Worm (Caenorhabditis elegans) whole organism, young adult: ENCODE results near the gene Y53F4B.27.

Experiments
- B0019.2 ChIP-seq: fragments of 200-800 bp; sonication (Bioruptor generic); conservative IDR thresholded peaks from 2 replicates; pipeline ENCODE4 v1.3.6; 2022; ENCODE audit warnings: missing genetic modification reagents, missing genetic modification characterization, missing compliant biosample characterization
- B0261.1 ChIP-seq: sonication (generic microtip); optimal IDR thresholded peaks from 2 replicates; lab custom pipeline; 2016; ENCODE audit warnings: mild to moderate bottlenecking, missing genetic modification characterization, moderate library complexity, missing compliant biosample characterization
- B0336.3 ChIP-seq: fragments of 200-800 bp; sonication (Bioruptor generic); IDR thresholded peaks from 2 replicates; pipeline ENCODE4 v1.3.6; 2022; ENCODE audit warnings: missing genetic modification characterization, missing compliant biosample characterization
- F23B12.7 ChIP-seq: sonication (generic microtip); optimal IDR thresholded peaks from 2 replicates; lab custom pipeline; 2017; ENCODE audit warnings: missing genetic modification characterization, mild to moderate bottlenecking, missing compliant biosample characterization, antibody characterized with exemption, moderate library complexity; ENCODE audit not compliant: insufficient read depth
- Y67H2A.10 ChIP-seq: fragments of 200-800 bp; sonication (Bioruptor generic); conservative IDR thresholded peaks from 2 replicates; pipeline ENCODE4 v1.3.6; 2022; ENCODE audit warnings: missing genetic modification reagents, missing genetic modification characterization, missing compliant biosample characterization
- ZK185.1 ChIP-seq: sonication (generic microtip); optimal IDR thresholded peaks from 2 replicates; lab custom pipeline; 2016; ENCODE audit warnings: mild to moderate bottlenecking, missing genetic modification characterization, missing compliant biosample characterization; ENCODE audit not compliant: poor library complexity, severe bottlenecking
- aptf-3 ChIP-seq: fragments of 200-800 bp; sonication (Bioruptor generic); IDR thresholded peaks from 2 replicates; pipeline ENCODE4 v1.3.6; 2022; ENCODE audit warnings: missing genetic modification characterization, missing compliant biosample characterization
- attf-3 ChIP-seq: fragments of 200-800 bp; sonication (Bioruptor generic); conservative IDR thresholded peaks from 2 replicates; pipeline ENCODE4 v1.3.6; 2022; ENCODE audit warnings: missing genetic modification reagents, missing genetic modification characterization, missing compliant biosample characterization
- attf-5 ChIP-seq: fragments of 200-800 bp; sonication (Bioruptor generic); optimal IDR thresholded peaks from 2 replicates; lab custom pipeline; 2018; ENCODE audit warnings: mild to moderate bottlenecking, missing genetic modification characterization, missing compliant biosample characterization
- attf-6 ChIP-seq: fragments of 200-800 bp; sonication (Bioruptor generic); IDR thresholded peaks from 2 replicates; pipeline ENCODE4 v1.3.6; 2022; ENCODE audit warnings: missing genetic modification reagents, missing genetic modification characterization, missing compliant biosample characterization
- bed-1 ChIP-seq: fragments of 200-800 bp; sonication (Bioruptor generic); IDR thresholded peaks from 2 replicates; pipeline ENCODE4 v1.3.6; 2022; ENCODE audit warnings: missing genetic modification reagents, missing genetic modification characterization, missing compliant biosample characterization
- bed-2 ChIP-seq: fragments of 200-800 bp; sonication (Bioruptor generic); IDR thresholded peaks from 2 replicates; pipeline ENCODE4 v1.3.6; 2022; ENCODE audit warnings: missing genetic modification reagents, missing genetic modification characterization, missing compliant biosample characterization
- ccch-3 ChIP-seq: fragments of 200-800 bp; sonication (Bioruptor generic); optimal IDR thresholded peaks from 2 replicates; lab custom pipeline; 2018; ENCODE audit warnings: mild to moderate bottlenecking, missing genetic modification characterization, missing compliant biosample characterization
- cebp-1 ChIP-seq, 2 experiments: fragments of 200-800 bp in 1 of 2; sonication (Bioruptor generic) in 1 of 2; sonication (generic microtip) in 1 of 2; IDR thresholded peaks in 1 of 2; optimal IDR thresholded peaks in 1 of 2; 2 replicates each; pipeline versions ENCODE4 v1.3.6 to Lab custom; 2017 to 2022; ENCODE audit warnings: missing compliant biosample characterization in 2 of 2, missing genetic modification characterization in 2 of 2, mild to moderate bottlenecking in 1 of 2, missing genetic modification reagents in 1 of 2, moderate library complexity in 1 of 2
- cebp-2 ChIP-seq: fragments of 200-800 bp; sonication (Bioruptor generic); IDR thresholded peaks from 2 replicates; pipeline ENCODE4 v1.3.6; 2022; ENCODE audit warnings: missing genetic modification characterization, missing compliant biosample characterization
- dox-1 ChIP-seq: fragments of 200-800 bp; sonication (Bioruptor generic); IDR thresholded peaks from 2 replicates; pipeline ENCODE4 v1.3.6; 2022; ENCODE audit warnings: missing genetic modification reagents, missing genetic modification characterization, missing compliant biosample characterization
- egl-44 ChIP-seq: fragments of 200-800 bp; sonication (Bioruptor generic); IDR thresholded peaks from 2 replicates; pipeline ENCODE4 v1.3.6; 2022; ENCODE audit warnings: missing genetic modification reagents, missing genetic modification characterization, missing compliant biosample characterization
- hlh-26 ChIP-seq: fragments of 200-800 bp; sonication (Bioruptor generic); conservative IDR thresholded peaks from 2 replicates; pipeline ENCODE4 v1.3.6; 2022; ENCODE audit warnings: missing genetic modification reagents, missing genetic modification characterization, missing compliant biosample characterization
- hmg-1.2 ChIP-seq: fragments of 200-800 bp; sonication (Bioruptor generic); IDR thresholded peaks from 2 replicates; pipeline ENCODE4 v1.3.6; 2022; ENCODE audit warnings: missing genetic modification reagents, missing genetic modification characterization, missing compliant biosample characterization
- lag-1 ChIP-seq: fragments of 200-800 bp; sonication (Bioruptor generic); IDR thresholded peaks from 2 replicates; pipeline ENCODE4 v1.3.6; 2022; ENCODE audit warnings: missing genetic modification reagents, missing genetic modification characterization, missing compliant biosample characterization
- lin-35 ChIP-seq, 3 experiments: fragments of 150-350 bp in 2 of 3; sonication (generic microtip) in 1 of 3; optimal IDR thresholded peaks; 2 replicates each; lab custom pipeline; 2014 to 2018; ENCODE audit warnings: missing biosample characterization in 3 of 3, missing genetic modification characterization in 3 of 3, missing genetic modification reagents in 3 of 3
- lin-40 ChIP-seq: sonication (generic microtip); optimal IDR thresholded peaks from 2 replicates; lab custom pipeline; 2016; ENCODE audit warnings: missing genetic modification characterization, mild to moderate bottlenecking, missing compliant biosample characterization, missing genotype, missing genetic modification reagents
- lsl-1 ChIP-seq: fragments of 200-800 bp; sonication (Bioruptor generic); optimal IDR thresholded peaks from 2 replicates; lab custom pipeline; 2018; ENCODE audit warnings: mild to moderate bottlenecking, missing genetic modification characterization, moderate library complexity, missing compliant biosample characterization
- madf-3 ChIP-seq: fragments of 200-800 bp; sonication (Bioruptor generic); IDR thresholded peaks from 2 replicates; pipeline ENCODE4 v1.3.6; 2022; ENCODE audit warnings: missing genetic modification reagents, missing genetic modification characterization, missing compliant biosample characterization
- mcd-1 ChIP-seq: fragments of 200-800 bp; sonication (Bioruptor generic); IDR thresholded peaks from 2 replicates; pipeline ENCODE4 v1.3.6; 2022; ENCODE audit warnings: missing genetic modification reagents, missing genetic modification characterization, missing compliant biosample characterization
- mel-28 ChIP-seq: sonication (generic microtip); optimal IDR thresholded peaks from 2 replicates; lab custom pipeline; 2016; ENCODE audit warnings: borderline replicate concordance, mild to moderate bottlenecking, missing genetic modification characterization, missing compliant biosample characterization
- mes-4 ChIP-seq: sonication (generic microtip); optimal IDR thresholded peaks from 2 replicates; lab custom pipeline; 2016; ENCODE audit warnings: missing genotype, missing genetic modification characterization, missing compliant biosample characterization
- nfya-1 ChIP-seq: sonication (generic microtip); optimal IDR thresholded peaks from 2 replicates; lab custom pipeline; 2017; ENCODE audit warnings: antibody characterized with exemption, missing compliant biosample characterization, missing genetic modification characterization, borderline replicate concordance; ENCODE audit not compliant: insufficient read depth
- nfya-2 ChIP-seq: fragments of 200-800 bp; sonication (Bioruptor generic); IDR thresholded peaks from 2 replicates; pipeline ENCODE4 v1.3.6; 2022; ENCODE audit warnings: missing genetic modification reagents, missing genetic modification characterization, missing compliant biosample characterization
- nhr-120 ChIP-seq: fragments of 200-800 bp; sonication (Bioruptor generic); IDR thresholded peaks from 2 replicates; pipeline ENCODE4 v1.3.6; 2022; ENCODE audit warnings: missing genetic modification characterization, missing compliant biosample characterization
- pbrm-1 ChIP-seq: fragments of 200-800 bp; sonication (Bioruptor generic); IDR thresholded peaks from 2 replicates; pipeline ENCODE4 v1.3.6; 2022; ENCODE audit warnings: missing genetic modification reagents, missing genetic modification characterization, missing compliant biosample characterization
- pha-4 ChIP-seq: fragments of 150-350 bp; sonication (generic microtip); optimal IDR thresholded peaks from 2 replicates; lab custom pipeline; 2014; ENCODE audit warnings: missing biosample characterization, missing genetic modification reagents, missing genetic modification characterization
- sdz-38 ChIP-seq: sonication (generic microtip); optimal IDR thresholded peaks from 2 replicates; lab custom pipeline; 2016; ENCODE audit warnings: missing genotype, missing genetic modification characterization, missing compliant biosample characterization
- sea-2 ChIP-seq: fragments of 200-800 bp; sonication (Bioruptor generic); IDR thresholded peaks from 2 replicates; pipeline ENCODE4 v1.3.6; 2022; ENCODE audit warnings: missing genetic modification characterization, missing compliant biosample characterization
- snpc-1.1 ChIP-seq: sonication (generic microtip); optimal IDR thresholded peaks from 2 replicates; lab custom pipeline; 2017; ENCODE audit warnings: missing genetic modification characterization, mild to moderate bottlenecking, missing compliant biosample characterization, antibody characterized with exemption, moderate library complexity, missing genotype, missing genetic modification reagents; ENCODE audit not compliant: insufficient read depth
- snpc-3.4 ChIP-seq: sonication (generic microtip); optimal IDR thresholded peaks from 2 replicates; lab custom pipeline; 2017; ENCODE audit warnings: missing genetic modification characterization, mild to moderate bottlenecking, missing compliant biosample characterization, antibody characterized with exemption, moderate library complexity, missing genotype, missing genetic modification reagents
- snpc-4 ChIP-seq, 5 experiments: fragments of 150-350 bp in 1 of 5; sonication (generic microtip) in 4 of 5; optimal IDR thresholded peaks; 2 replicates each; lab custom pipeline; 2014 to 2018; ENCODE audit warnings: missing genetic modification characterization in 5 of 5, missing biosample characterization in 3 of 5, antibody characterized with exemption in 2 of 5, mild to moderate bottlenecking in 2 of 5, missing compliant biosample characterization in 2 of 5, missing genotype in 2 of 5, moderate library complexity in 2 of 5, missing genetic modification reagents in 1 of 5
- sptf-2 ChIP-seq: fragments of 200-800 bp; sonication (Bioruptor generic); optimal IDR thresholded peaks from 2 replicates; lab custom pipeline; 2018; ENCODE audit warnings: mild to moderate bottlenecking, missing genetic modification characterization, missing compliant biosample characterization
- tlf-1 ChIP-seq: fragments of 200-800 bp; sonication (Bioruptor generic); optimal IDR thresholded peaks from 2 replicates; lab custom pipeline; 2018; ENCODE audit warnings: mild to moderate bottlenecking, missing genetic modification characterization, missing compliant biosample characterization
- ztf-22 ChIP-seq: fragments of 200-800 bp; sonication (Bioruptor generic); optimal IDR thresholded peaks from 2 replicates; lab custom pipeline; 2018; ENCODE audit warnings: mild to moderate bottlenecking, missing genetic modification characterization, moderate library complexity, missing compliant biosample characterization
- ztf-26 ChIP-seq: sonication (generic microtip); optimal IDR thresholded peaks from 2 replicates; lab custom pipeline; 2017; ENCODE audit warnings: missing genetic modification characterization, missing compliant biosample characterization
- ztf-6 ChIP-seq: fragments of 200-800 bp; sonication (Bioruptor generic); IDR thresholded peaks from 2 replicates; pipeline ENCODE4 v1.3.6; 2022; ENCODE audit warnings: missing genetic modification reagents, missing genetic modification characterization, missing compliant biosample characterization

The Y53F4B.27 gene

DNA sequence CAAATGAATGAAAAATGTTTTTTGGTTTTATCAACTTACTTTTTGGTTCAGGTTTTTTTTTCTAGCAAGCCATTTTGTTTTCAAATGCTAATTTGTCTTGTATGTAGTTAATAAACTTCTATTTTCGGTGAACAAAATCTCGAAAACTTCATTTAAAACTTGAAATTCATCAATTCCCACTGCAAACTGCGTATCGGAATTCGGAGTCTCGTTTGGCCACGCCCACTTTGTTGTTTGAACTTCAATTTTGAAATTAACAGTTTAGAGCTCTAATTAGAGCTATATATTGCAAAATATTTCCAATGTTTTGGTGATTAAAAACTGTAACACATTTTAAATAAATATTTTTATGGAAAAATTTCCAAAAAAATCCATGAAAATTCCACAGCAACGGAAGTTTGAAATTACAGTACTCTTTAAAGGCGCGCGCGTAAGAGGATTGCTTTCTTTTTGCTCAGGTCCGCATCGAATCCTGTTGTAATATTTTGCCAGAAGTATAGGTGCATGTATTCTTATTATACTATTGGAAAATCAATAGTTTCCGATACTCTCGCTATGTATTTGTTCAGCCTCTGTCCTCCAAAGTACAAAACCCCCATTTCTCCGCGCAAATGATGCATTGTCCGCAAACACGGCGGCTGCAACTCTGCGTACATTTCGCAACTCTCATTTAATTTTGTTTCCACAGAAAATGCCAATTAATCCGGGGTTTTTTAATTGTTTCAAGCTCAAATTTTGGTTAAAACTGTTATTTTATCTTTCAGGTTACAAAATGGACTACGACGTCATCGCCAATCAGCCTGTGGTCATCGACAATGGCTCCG, 25.9 kb upstream of the Y53F4B.27 start, which contains the start of gene arp-1:
TSS of gene arp-1 (plus strand) at position 765 of the 824 bp plus-strand sequence.
- TF ChIP-seq mes-4 (no peak), lsl-1 (GFP tag; lab: Kevin White, UChicago) (peak; percentile 38), bed-2 (GFP tag; lab: Robert Waterston, UW) (no peak), attf-5 (peak; percentile 77), hmg-1.2 (peak; percentile 37; the same call in 1 of the 2 replicates), attf-3 (GFP tag; lab: Robert Waterston, UW) (peak; percentile 84), pbrm-1 (GFP tag; lab: Robert Waterston, UW) (no peak), snpc-4 (GFP tag; optimal IDR thresholded peaks at IDR 0.05; lab: Kevin White, UChicago) (no peak), snpc-4 (tag; optimal IDR thresholded peaks at IDR 0.05; lab: Kevin White, UChicago) (peak in 3 of 4 experiments; percentile 4 to 59 (median 10)), F23B12.7 (tag; lab: Kevin White, UChicago) (peak; percentile 22), cebp-1 (GFP tag; IDR thresholded peaks at IDR 0.05; lab: Robert Waterston, UW) (peak; percentile 98), cebp-1 (tag; optimal IDR thresholded peaks at IDR 0.05; lab: Kevin White, UChicago) (peak; percentile 99), ZK185.1 (tag; lab: Kevin White, UChicago) (no peak), aptf-3 (GFP tag; lab: Robert Waterston, UW) (no peak), hlh-26 (GFP tag; lab: Robert Waterston, UW) (no peak), sea-2 (no peak), nfya-1 (tag; lab: Kevin White, UChicago) (no peak), madf-3 (GFP tag; lab: Robert Waterston, UW) (no peak), ztf-26 (tag; lab: Kevin White, UChicago) (no peak), lin-35 (GFP tag; optimal IDR thresholded peaks at IDR 0.05; lab: Kevin White, UChicago) (peak in 1 of 3 experiments; percentile 35), lin-40 (tag; lab: Kevin White, UChicago) (peak; percentile 19), lag-1 (no peak), B0261.1 (tag; lab: Kevin White, UChicago) (no peak), bed-1 (GFP tag; lab: Robert Waterston, UW) (no peak), mcd-1 (GFP tag; lab: Robert Waterston, UW) (no peak; the same call in 1 of the 2 replicates), sptf-2 (peak; percentile 10), cebp-2 (no peak), tlf-1 (no peak), attf-6 (GFP tag; lab: Robert Waterston, UW) (no peak)

- TF ChIP-seq B0019.2 (GFP tag; lab: Robert Waterston, UW) (no peak), nfya-2 (GFP tag; lab: Robert Waterston, UW) (no peak), dox-1 (no peak), snpc-1.1 (no peak), snpc-3.4 (tag; lab: Kevin White, UChicago) (no peak), pha-4 (tag; lab: Kevin White, UChicago) (no peak), bed-1 (GFP tag; lab: Robert Waterston, UW) (no peak), B0336.3 (no peak), ztf-6 (GFP tag; lab: Robert Waterston, UW) (no peak), nhr-120 (no peak), ccch-3 (GFP tag; lab: Kevin White, UChicago) (no peak), egl-44 (GFP tag; lab: Robert Waterston, UW) (no peak), ztf-22 (no peak), mel-28 (tag; lab: Kevin White, UChicago) (no peak), aptf-3 (GFP tag; lab: Robert Waterston, UW) (no peak), sdz-38 (no peak), Y67H2A.10 (no peak), hmg-1.2 (no peak), mes-4 (no peak)
Observed at ce11 chrII:15124193-15124592, 21.5 kb upstream of the Y53F4B.27 start, which contains the start of gene Y53F4B.23. Gene Y53F4B.23, plus strand, starts transcription at chrII:15124504.
